Fruit fly (Drosophila melanogaster) whole organism, embryonic: ENCODE results near the gene rumi.

Experiments
- Adf1 ChIP-seq: fragments of 200-800 bp; sonication (Bioruptor generic); IDR thresholded peaks from 2 replicates; pipeline ENCODE4 v1.3.6; 2022; ENCODE audit warnings: missing biosample characterization, missing genetic modification characterization
- Atf-2 ChIP-seq: fragments of 200-800 bp; sonication (Bioruptor generic); optimal IDR thresholded peaks from 2 replicates; lab custom pipeline; 2016; ENCODE audit warnings: missing biosample characterization, missing genetic modification characterization
- CG10267 ChIP-seq: fragments of 200-800 bp; sonication (Bioruptor generic); optimal IDR thresholded peaks from 2 replicates; lab custom pipeline; 2018; ENCODE audit warnings: missing biosample characterization, mild to moderate bottlenecking, missing genetic modification characterization, moderate library complexity
- CG11504 ChIP-seq: fragments of 200-800 bp; sonication (Bioruptor generic); optimal IDR thresholded peaks from 3 replicates; lab custom pipeline; 2019; ENCODE audit warnings: missing biosample characterization, mild to moderate bottlenecking, missing genetic modification characterization, moderate library complexity
- CG12391 ChIP-seq: fragments of 200-800 bp; sonication (Bioruptor generic); optimal IDR thresholded peaks from 3 replicates; lab custom pipeline; 2018; ENCODE audit warnings: missing biosample characterization, mild to moderate bottlenecking, missing genetic modification characterization, moderate library complexity
- CG13123 ChIP-seq: fragments of 200-800 bp; sonication (Bioruptor generic); optimal IDR thresholded peaks from 2 replicates; lab custom pipeline; 2016; ENCODE audit warnings: missing biosample characterization, missing genetic modification characterization
- CG13894 ChIP-seq: fragments of 200-800 bp; sonication (Bioruptor generic); optimal IDR thresholded peaks from 3 replicates; lab custom pipeline; 2018; ENCODE audit warnings: missing biosample characterization, mild to moderate bottlenecking, missing genetic modification characterization, moderate library complexity
- CG17829 ChIP-seq: fragments of 200-800 bp; optimal IDR thresholded peaks from 2 replicates; lab custom pipeline; 2019; ENCODE audit warnings: missing biosample characterization, mild to moderate bottlenecking, missing genetic modification characterization, moderate library complexity
- CG2199 ChIP-seq: fragments of 200-800 bp; sonication (Bioruptor generic); IDR thresholded peaks from 3 replicates; pipeline ENCODE4 v1.3.6; 2022; ENCODE audit warnings: missing biosample characterization, missing genetic modification characterization
- CG2678 ChIP-seq: fragments of 200-800 bp; sonication (Bioruptor generic); optimal IDR thresholded peaks from 3 replicates; lab custom pipeline; 2019; ENCODE audit warnings: missing biosample characterization, mild to moderate bottlenecking, missing genetic modification characterization, moderate library complexity
- CG30403 ChIP-seq: fragments of 200-800 bp; sonication (Bioruptor generic); optimal IDR thresholded peaks from 3 replicates; lab custom pipeline; 2016; ENCODE audit warnings: missing biosample characterization, missing genetic modification characterization
- CG31224 ChIP-seq: fragments of 200-800 bp; sonication (Bioruptor generic); IDR thresholded peaks from 2 replicates; pipeline ENCODE4 v1.3.6; 2022; ENCODE audit warnings: missing biosample characterization, missing genetic modification characterization
- CG33213 ChIP-seq: fragments of 200-800 bp; sonication (Bioruptor generic); optimal IDR thresholded peaks from 3 replicates; lab custom pipeline; 2016; ENCODE audit warnings: missing biosample characterization, missing genetic modification characterization
- CG3847 ChIP-seq: fragments of 200-800 bp; sonication (Bioruptor generic); IDR thresholded peaks from 2 replicates; pipeline ENCODE4 v1.3.6; 2022; ENCODE audit warnings: missing biosample characterization, missing genetic modification characterization
- CG7556 ChIP-seq: fragments of 200-800 bp; sonication (Bioruptor generic); optimal IDR thresholded peaks from 2 replicates; lab custom pipeline; 2017; ENCODE audit warnings: missing biosample characterization, mild to moderate bottlenecking, missing genetic modification characterization
- CG8924 ChIP-seq: fragments of 200-800 bp; optimal IDR thresholded peaks from 3 replicates; lab custom pipeline; 2019; ENCODE audit warnings: missing biosample characterization, mild to moderate bottlenecking, missing genetic modification characterization, moderate library complexity
- CG9609 ChIP-seq: fragments of 200-800 bp; sonication (Bioruptor generic); optimal IDR thresholded peaks from 3 replicates; lab custom pipeline; 2016; ENCODE audit warnings: missing biosample characterization, missing genetic modification characterization
- D19A ChIP-seq: fragments of 200-800 bp; optimal IDR thresholded peaks from 3 replicates; lab custom pipeline; 2019; ENCODE audit warnings: missing biosample characterization, mild to moderate bottlenecking, missing genetic modification characterization, moderate library complexity
- Ets65A ChIP-seq: fragments of 200-800 bp; sonication (Bioruptor generic); peaks from one replicate; lab custom pipeline; 2016; ENCODE audit warnings: missing biosample characterization, missing genetic modification characterization
- HLH54F ChIP-seq: fragments of 200-800 bp; sonication (Bioruptor generic); optimal IDR thresholded peaks from 3 replicates; lab custom pipeline; 2016; ENCODE audit warnings: missing biosample characterization, missing genetic modification characterization
- Hey ChIP-seq: fragments of 200-800 bp; sonication (Bioruptor generic); optimal IDR thresholded peaks from 3 replicates; lab custom pipeline; 2018; ENCODE audit warnings: missing biosample characterization, mild to moderate bottlenecking, missing genetic modification characterization
- Med ChIP-seq: fragments of 200-800 bp; sonication (Bioruptor generic); peaks from one replicate; lab custom pipeline; 2016; ENCODE audit warnings: missing biosample characterization, missing genetic modification characterization, mild to moderate bottlenecking, inconsistent platforms, moderate library complexity
- Meics ChIP-seq: fragments of 200-800 bp; sonication (Bioruptor generic); optimal IDR thresholded peaks from 2 replicates; lab custom pipeline; 2017; ENCODE audit warnings: missing biosample characterization, mild to moderate bottlenecking, missing genetic modification characterization
- NC2β ChIP-seq: fragments of 200-800 bp; sonication (Bioruptor generic); optimal IDR thresholded peaks from 2 replicates; lab custom pipeline; 2016; ENCODE audit warnings: missing biosample characterization, missing genetic modification characterization
- Oli ChIP-seq: fragments of 200-800 bp; sonication (Bioruptor generic); optimal IDR thresholded peaks from 2 replicates; lab custom pipeline; 2018; ENCODE audit warnings: missing biosample characterization, mild to moderate bottlenecking, missing genetic modification characterization, moderate library complexity
- Sox102F ChIP-seq: fragments of 200-800 bp; sonication (Bioruptor generic); optimal IDR thresholded peaks from 2 replicates; lab custom pipeline; 2018; ENCODE audit warnings: missing biosample characterization, mild to moderate bottlenecking, missing genetic modification characterization, moderate library complexity
- abd-A ChIP-seq: fragments of 200-800 bp; sonication (Bioruptor generic); optimal IDR thresholded peaks from 3 replicates; lab custom pipeline; 2019; ENCODE audit warnings: missing biosample characterization, mild to moderate bottlenecking, missing genetic modification characterization, moderate library complexity
- al ChIP-seq: fragments of 200-800 bp; sonication (Bioruptor generic); IDR thresholded peaks from 2 replicates; pipeline ENCODE4 v1.3.6; 2022; ENCODE audit warnings: missing biosample characterization, missing genetic modification characterization
- dpn ChIP-seq, 2 experiments: fragments of 200-800 bp; sonication (Bioruptor generic); optimal IDR thresholded peaks; 3 replicates each; lab custom pipeline; 2016; ENCODE audit warnings: missing biosample characterization in 2 of 2, missing genetic modification characterization in 2 of 2
- gsb ChIP-seq: fragments of 200-800 bp; sonication (Bioruptor generic); IDR thresholded peaks from 2 replicates; pipeline ENCODE4 v1.3.6; 2022; ENCODE audit warnings: missing biosample characterization, missing genetic modification characterization
- gsb-n ChIP-seq: fragments of 200-800 bp; sonication (Bioruptor generic); optimal IDR thresholded peaks from 3 replicates; lab custom pipeline; 2018; ENCODE audit warnings: missing biosample characterization, mild to moderate bottlenecking, missing genetic modification characterization
- ind ChIP-seq: fragments of 200-800 bp; sonication (Bioruptor generic); optimal IDR thresholded peaks from 3 replicates; lab custom pipeline; 2016; ENCODE audit warnings: missing biosample characterization, missing genetic modification characterization
- inv ChIP-seq: fragments of 200-800 bp; sonication (Bioruptor generic); IDR thresholded peaks from 2 replicates; pipeline ENCODE4 v1.3.6; 2022; ENCODE audit warnings: missing biosample characterization, missing genetic modification characterization; ENCODE audit not compliant: partially characterized antibody
- ken ChIP-seq: fragments of 200-800 bp; sonication (Bioruptor generic); IDR thresholded peaks from 3 replicates; pipeline ENCODE4 v1.3.6; 2022; ENCODE audit warnings: missing biosample characterization, missing genetic modification characterization
- kni ChIP-seq: fragments of 200-800 bp; sonication (Bioruptor generic); optimal IDR thresholded peaks from 3 replicates; lab custom pipeline; 2017; ENCODE audit warnings: mild to moderate bottlenecking, missing biosample characterization, missing genetic modification reagents, missing genetic modification characterization
- lilli ChIP-seq: fragments of 200-800 bp; sonication (Bioruptor generic); optimal IDR thresholded peaks from 3 replicates; lab custom pipeline; 2016; ENCODE audit warnings: missing biosample characterization, missing genetic modification characterization
- nerfin-1 ChIP-seq: fragments of 200-800 bp; sonication (Bioruptor generic); optimal IDR thresholded peaks from 3 replicates; lab custom pipeline; 2019; ENCODE audit warnings: missing biosample characterization, mild to moderate bottlenecking, missing genetic modification characterization, moderate library complexity
- oc ChIP-seq: fragments of 200-800 bp; sonication (Bioruptor generic); optimal IDR thresholded peaks from 2 replicates; lab custom pipeline; 2018; ENCODE audit warnings: missing biosample characterization, mild to moderate bottlenecking, missing genetic modification characterization, moderate library complexity
- pnt ChIP-seq: fragments of 200-800 bp; sonication (Bioruptor generic); optimal IDR thresholded peaks from 3 replicates; lab custom pipeline; 2016; ENCODE audit warnings: missing biosample characterization, missing genetic modification characterization
- prd ChIP-seq, 3 experiments: fragments of >200 bp in 2 of 3; fragments of 200-800 bp in 1 of 3; sonication (Bioruptor generic) in 1 of 3; optimal IDR thresholded peaks in 2 of 3; IDR thresholded peaks in 1 of 3; 2 replicates in 2 of 3; 3 replicates in 1 of 3; pipeline versions ENCODE4 v1.3.6 to Lab custom; 2017 to 2022; ENCODE audit warnings: missing biosample characterization in 1 of 3, missing genetic modification characterization in 1 of 3
- pros ChIP-seq: fragments of 200-800 bp; sonication (Bioruptor generic); optimal IDR thresholded peaks from 3 replicates; lab custom pipeline; 2019; ENCODE audit warnings: missing biosample characterization, mild to moderate bottlenecking, missing genetic modification characterization, moderate library complexity
- row ChIP-seq: fragments of 200-800 bp; sonication (Bioruptor generic); IDR thresholded peaks from 3 replicates; pipeline ENCODE4 v1.3.6; 2022; ENCODE audit warnings: missing biosample characterization, missing genetic modification characterization
- sd ChIP-seq: fragments of 200-800 bp; sonication (Bioruptor generic); optimal IDR thresholded peaks from 3 replicates; lab custom pipeline; 2018; ENCODE audit warnings: missing biosample characterization, mild to moderate bottlenecking, missing genetic modification characterization, moderate library complexity
- sens ChIP-seq: fragments of 200-800 bp; sonication (Bioruptor generic); peaks from one replicate; lab custom pipeline; 2016; ENCODE audit warnings: missing biosample characterization, missing genetic modification characterization
- tap ChIP-seq: fragments of 200-800 bp; optimal IDR thresholded peaks from 3 replicates; lab custom pipeline; 2019; ENCODE audit warnings: missing biosample characterization, mild to moderate bottlenecking, missing genetic modification characterization, moderate library complexity
- wek ChIP-seq: fragments of 200-800 bp; sonication (Bioruptor generic); optimal IDR thresholded peaks from 3 replicates; lab custom pipeline; 2018; ENCODE audit warnings: missing biosample characterization, mild to moderate bottlenecking, missing genetic modification characterization, moderate library complexity

Gene rumi

dm6 chr3R:22719607-22719949 is 30.8 kb downstream of the rumi start (continued):
- TF ChIP-seq CG7556 (GFP tag; lab: Kevin White, UChicago), result peak; percentile 46
- peak; percentile 47 for TF ChIP-seq CG17829 (tag; lab: Kevin White, UChicago)
- no peak for TF ChIP-seq CG13123 (GFP tag; lab: Kevin White, UChicago)
- TF ChIP-seq CG8924, result peak; percentile 25
- TF ChIP-seq wek, result no peak
- TF ChIP-seq gsb, result no peak
- peak; percentile 33 for TF ChIP-seq Sox102F (GFP tag; lab: Kevin White, UChicago)
- 0 out of 2 replicates have a peak, but pooled peaks have one; percentile 18 for TF ChIP-seq CG3847 (GFP tag; lab: Robert Waterston, UW)
- TF ChIP-seq CG13894 (tag; lab: Kevin White, UChicago), result no peak
- no peak for TF ChIP-seq Adf1 (GFP tag; lab: Robert Waterston, UW)
- TF ChIP-seq prd (optimal IDR thresholded peaks at IDR 0.05; lab: Kevin White, UChicago), result no peak
- 0 out of 3 replicates have a peak, but pooled peaks have one; percentile 23 for TF ChIP-seq prd (GFP tag; IDR thresholded peaks at IDR 0.05; lab: Robert Waterston, UW)
- TF ChIP-seq ken (GFP tag; lab: Robert Waterston, UW), result no peak
- peak; percentile 64 for TF ChIP-seq CG11504 (tag; lab: Kevin White, UChicago)
- TF ChIP-seq Atf-2 (GFP tag; lab: Kevin White, UChicago), result no peak
- TF ChIP-seq inv, result no peak
- TF ChIP-seq ind, result peak; percentile 25
- TF ChIP-seq Meics (GFP tag; lab: Kevin White, UChicago), result peak; percentile 6
- peak; percentile 51 for TF ChIP-seq CG10267 (tag; lab: Kevin White, UChicago)
- TF ChIP-seq CG2678 (tag; lab: Kevin White, UChicago), result peak; percentile 60
- peak; percentile 44 for TF ChIP-seq Oli (tag; lab: Kevin White, UChicago)
- TF ChIP-seq pnt (GFP tag; lab: Kevin White, UChicago), result peak; percentile 27
- TF ChIP-seq CG30403 (GFP tag; lab: Kevin White, UChicago), result peak; percentile 1
- TF ChIP-seq CG31224 (GFP tag; lab: Robert Waterston, UW), result no peak
- TF ChIP-seq nerfin-1 (tag; lab: Kevin White, UChicago), result peak; percentile 71
- TF ChIP-seq al, result no peak
- peak; percentile 14 for TF ChIP-seq CG12391 (tag; lab: Kevin White, UChicago)
- peak; percentile 14 for TF ChIP-seq lilli (GFP tag; lab: Kevin White, UChicago)
- TF ChIP-seq dpn (GFP tag; optimal IDR thresholded peaks at IDR 0.05; lab: Kevin White, UChicago), result no peak

- TF ChIP-seq gsb-n (tag; lab: Kevin White, UChicago) (peak; percentile 79), oc (peak; percentile 42), Ets65A (GFP tag; lab: Kevin White, UChicago) (peak; percentile 35), D19A (tag; lab: Kevin White, UChicago) (peak; percentile 94), CG33213 (GFP tag; lab: Kevin White, UChicago) (no peak), NC2β (GFP tag; lab: Kevin White, UChicago) (no peak), CG2199 (0 out of 3 replicates have a peak, but pooled peaks have one; percentile 39), tap (peak; percentile 13), Med (GFP tag; lab: Kevin White, UChicago) (peak; percentile 49), HLH54F (GFP tag; lab: Kevin White, UChicago) (no peak), abd-A (tag; lab: Kevin White, UChicago) (peak; percentile 59), pros (peak; percentile 99), sd (tag; lab: Kevin White, UChicago) (peak; percentile 73), nerfin-1 (tag; lab: Kevin White, UChicago) (peak; percentile 98), kni (GFP tag; lab: Kevin White, UChicago) (peak; percentile 18), CG9609 (no peak), sens (GFP tag; lab: Kevin White, UChicago) (peak; percentile 42), row (GFP tag; lab: Robert Waterston, UW) (peak; percentile 41), Hey (tag; lab: Kevin White, UChicago) (peak; percentile 77)
- TF ChIP-seq, all 482 proteins: peak for 15
These were observed 31.3 kb downstream of the rumi start for dm6 chr3R:22718937-22719606.
